Worm (Caenorhabditis elegans) whole organism, early embryonic: ENCODE data around the gene gnrr-5.

Experiments used
- F13C5.2 ChIP-seq: sonication (generic microtip); optimal IDR thresholded peaks from 2 replicates; lab custom pipeline; 2017; ENCODE audit warnings: mild to moderate bottlenecking, missing genetic modification characterization, inconsistent platforms, missing compliant biosample characterization
- ama-1 ChIP-seq: fragments of 150-350 bp; optimal IDR thresholded peaks from 2 replicates; lab custom pipeline; 2014
- tbx-37 ChIP-seq: fragments of 200-800 bp; sonication (Bioruptor generic); conservative IDR thresholded peaks from 2 replicates; pipeline ENCODE4 v1.3.6; 2022; ENCODE audit warnings: missing genetic modification reagents, missing genetic modification characterization, missing compliant biosample characterization

ce11 chrV:4497161-4497560 is 42.6 kb upstream of the gnrr-5 start, which contains the start of gene unc-62:
- TF ChIP-seq F13C5.2 (tag; lab: Kevin White, UChicago) (no peak), ama-1 (lab: Kevin White, UChicago) (no peak), tbx-37 (GFP tag; lab: Robert Waterston, UW) (no peak)
